Worm (Caenorhabditis elegans): ENCODE measurements around the gene pkc-1.

Gene pkc-1

ce11 chrV:11985384-11985783, 46.6 kb downstream of the pkc-1 start, which contains the start of gene mans-2:
Gene mans-2 (minus strand): TSS chrV:11985484.
- TF ChIP-seq fos-1 (tag; optimal IDR thresholded peaks at IDR 0.05): no peak
- no peak for TF ChIP-seq ceh-16 (tag; optimal IDR thresholded peaks at IDR 0.05)
- TF ChIP-seq mab-5 (tag; optimal IDR thresholded peaks at IDR 0.05): no peak
- TF ChIP-seq dmd-4 (tag; optimal IDR thresholded peaks at IDR 0.05): no peak
- TF ChIP-seq R02D3.7 (tag; optimal IDR thresholded peaks at IDR 0.05): no peak
- no peak for TF ChIP-seq nhr-77 (tag; optimal IDR thresholded peaks at IDR 0.05)
- TF ChIP-seq unc-62 (GFP tag; optimal IDR thresholded peaks at IDR 0.05): no peak

- TF ChIP-seq unc-55 (GFP tag; optimal IDR thresholded peaks at IDR 0.05) (peak; percentile 80), snpc-4 (tag; optimal IDR thresholded peaks at IDR 0.05) (peak; percentile 92), Y55F3AM.14 (GFP tag; optimal IDR thresholded peaks at IDR 0.05) (no peak), F13H6.1 (tag; optimal IDR thresholded peaks at IDR 0.05) (peak; percentile 26), nhr-129 (tag; optimal IDR thresholded peaks at IDR 0.05) (peak; percentile 50), crh-2 (tag; optimal IDR thresholded peaks at IDR 0.05) (peak; percentile 50), fos-1 (tag; optimal IDR thresholded peaks at IDR 0.05) (peak; percentile 37), lsy-2 (tag; optimal IDR thresholded peaks at IDR 0.05) (peak; percentile 35 to 77), lin-13 (GFP tag; optimal IDR thresholded peaks at IDR 0.05) (peak; percentile 54), lin-11 (tag; optimal IDR thresholded peaks at IDR 0.05) (peak; percentile 24), mdl-1 (tag; optimal IDR thresholded peaks at IDR 0.05) (no peak), aly-2 (tag; optimal IDR thresholded peaks at IDR 0.05) (no peak), ama-1 (optimal IDR thresholded peaks at IDR 0.05) (peak; percentile 49), nhr-21 (tag; optimal IDR thresholded peaks at IDR 0.05) (peak; percentile 33), nhr-25 (tag; optimal IDR thresholded peaks at IDR 0.05) (peak; percentile 56), peb-1 (tag; optimal IDR thresholded peaks at IDR 0.05) (no peak), sma-3 (GFP tag; optimal IDR thresholded peaks at IDR 0.05) (peak; percentile 70), skn-1 (tag; optimal IDR thresholded peaks at IDR 0.05) (peak; percentile 82), sma-9 (GFP tag; optimal IDR thresholded peaks at IDR 0.05) (peak; percentile 65), sma-9 (tag; optimal IDR thresholded peaks at IDR 0.05) (no peak), gmeb-1 (tag; optimal IDR thresholded peaks at IDR 0.05) (peak; percentile 90), egl-27 (tag; optimal IDR thresholded peaks at IDR 0.05) (no peak), zag-1 (tag; optimal IDR thresholded peaks at IDR 0.05) (no peak), ztf-4 (tag; optimal IDR thresholded peaks at IDR 0.05) (peak; percentile 10), sem-4 (tag; optimal IDR thresholded peaks at IDR 0.05) (peak; percentile 15), C34F6.9 (tag; optimal IDR thresholded peaks at IDR 0.05) (peak; percentile 88), unc-62 (GFP tag; optimal IDR thresholded peaks at IDR 0.05) (no peak), dmd-4 (tag; optimal IDR thresholded peaks at IDR 0.05) (no peak)
Measured at ce11 chrV:11982309-11982708, 49.7 kb downstream of the pkc-1 start, which contains the start of gene rpt-1. Gene rpt-1 (minus strand): TSS chrV:11982397.

- peak; percentile 96 for TF ChIP-seq crh-2 (tag; optimal IDR thresholded peaks at IDR 0.05)
- TF ChIP-seq gmeb-1 (tag; optimal IDR thresholded peaks at IDR 0.05): peak; percentile 89
- TF ChIP-seq snpc-4 (tag; optimal IDR thresholded peaks at IDR 0.05): peak; percentile 100
- peak; percentile 76 for TF ChIP-seq peb-1 (tag; optimal IDR thresholded peaks at IDR 0.05)
- TF ChIP-seq unc-39 (tag; optimal IDR thresholded peaks at IDR 0.05): no peak
- peak; percentile 94 for TF ChIP-seq nhr-129 (tag; optimal IDR thresholded peaks at IDR 0.05)
- TF ChIP-seq egl-27 (tag; optimal IDR thresholded peaks at IDR 0.05): peak; percentile 79
- peak; percentile 95 for TF ChIP-seq sma-3 (GFP tag; optimal IDR thresholded peaks at IDR 0.05)
- TF ChIP-seq zag-1 (tag; optimal IDR thresholded peaks at IDR 0.05): peak; percentile 91
- peak; percentile 56 for TF ChIP-seq nhr-10 (tag; optimal IDR thresholded peaks at IDR 0.05)
- peak; percentile 77 for TF ChIP-seq blmp-1 (tag; optimal IDR thresholded peaks at IDR 0.05; ENCODE audit: insufficient read depth)
- TF ChIP-seq lin-13 (GFP tag; optimal IDR thresholded peaks at IDR 0.05): peak; percentile 94
- TF ChIP-seq lin-11 (tag; optimal IDR thresholded peaks at IDR 0.05): peak; percentile 93
- peak; percentile 81 for TF ChIP-seq nhr-237 (tag; optimal IDR thresholded peaks at IDR 0.05)
- no peak for TF ChIP-seq elt-1 (tag; optimal IDR thresholded peaks at IDR 0.05)
- peak; percentile 92 for TF ChIP-seq C34F6.9 (tag; optimal IDR thresholded peaks at IDR 0.05)
- TF ChIP-seq nhr-12 (tag; optimal IDR thresholded peaks at IDR 0.05): no peak
- TF ChIP-seq mab-5 (tag; optimal IDR thresholded peaks at IDR 0.05): peak; percentile 80
- peak; percentile 96 for TF ChIP-seq sma-9 (GFP tag; optimal IDR thresholded peaks at IDR 0.05)
- no peak for TF ChIP-seq sma-9 (tag; optimal IDR thresholded peaks at IDR 0.05)
- TF ChIP-seq nhr-77 (tag; optimal IDR thresholded peaks at IDR 0.05): peak; percentile 78
- peak; percentile 80 to 86 for TF ChIP-seq mdl-1 (tag; optimal IDR thresholded peaks at IDR 0.05)
- TF ChIP-seq nhr-6 (tag; optimal IDR thresholded peaks at IDR 0.05): no peak
- no peak for TF ChIP-seq elt-3 (tag; optimal IDR thresholded peaks at IDR 0.05)
- peak; percentile 84 for TF ChIP-seq nhr-25 (tag; optimal IDR thresholded peaks at IDR 0.05)
- TF ChIP-seq fos-1 (tag; optimal IDR thresholded peaks at IDR 0.05): peak; percentile 90
- TF ChIP-seq ceh-82 (tag; optimal IDR thresholded peaks at IDR 0.05): peak; percentile 83
- TF ChIP-seq ztf-4 (tag; optimal IDR thresholded peaks at IDR 0.05): peak; percentile 84
- peak; percentile 93 for TF ChIP-seq F13H6.1 (tag; optimal IDR thresholded peaks at IDR 0.05)
- TF ChIP-seq nhr-23 (tag; optimal IDR thresholded peaks at IDR 0.05): no peak
- TF ChIP-seq nhr-21 (tag; optimal IDR thresholded peaks at IDR 0.05): peak; percentile 96
- TF ChIP-seq R02D3.7 (tag; optimal IDR thresholded peaks at IDR 0.05): peak; percentile 29
- peak; percentile 86 to 91 for TF ChIP-seq lsy-2 (tag; optimal IDR thresholded peaks at IDR 0.05)
- TF ChIP-seq sem-4 (tag; optimal IDR thresholded peaks at IDR 0.05): peak; percentile 86
- no peak for TF ChIP-seq unc-62 (GFP tag; optimal IDR thresholded peaks at IDR 0.05)
- no peak for TF ChIP-seq alr-1 (tag; optimal IDR thresholded peaks at IDR 0.05)
- peak; percentile 90 for TF ChIP-seq unc-55 (GFP tag; optimal IDR thresholded peaks at IDR 0.05)
- TF ChIP-seq ZK546.5 (tag; optimal IDR thresholded peaks at IDR 0.05): peak; percentile 49
Measured at ce11 chrV:11979673-11980561, 52.0 kb downstream of the pkc-1 start, which contains the start of gene snr-4. Gene snr-4 (minus strand): TSS chrV:11979723.

Measured in whole organism, L2 larva.